Worm (Caenorhabditis elegans) whole organism, L1 larva: ENCODE measurements around the gene ifg-1.
A peak's percentile ranks its signal among the peaks of the same experiment; 100 is the strongest.

Experiments used
- C04F5.9 ChIP-seq: sonication (generic microtip); optimal IDR thresholded peaks from 2 replicates; lab custom pipeline; 2016; ENCODE audit warnings: missing genetic modification characterization, missing compliant biosample characterization
- aha-1 ChIP-seq: fragments of 150-350 bp; optimal IDR thresholded peaks from 2 replicates; lab custom pipeline; 2014; ENCODE audit warnings: missing biosample characterization, missing genetic modification characterization
- alr-1 ChIP-seq: fragments of 200-800 bp; sonication (Bioruptor generic); optimal IDR thresholded peaks from 2 replicates; lab custom pipeline; 2018; ENCODE audit warnings: borderline replicate concordance, mild to moderate bottlenecking, missing genetic modification characterization, missing compliant biosample characterization
- blmp-1 ChIP-seq: fragments of 150-350 bp; optimal IDR thresholded peaks from 2 replicates; lab custom pipeline; 2014; ENCODE audit warnings: missing biosample characterization, missing genetic modification characterization
- ceh-8 ChIP-seq: fragments of 200-800 bp; sonication (Bioruptor generic); optimal IDR thresholded peaks from 2 replicates; lab custom pipeline; 2018; ENCODE audit warnings: mild to moderate bottlenecking, missing genetic modification characterization, moderate library complexity, missing compliant biosample characterization
- ces-1 ChIP-seq: fragments of 150-350 bp; optimal IDR thresholded peaks from 2 replicates; lab custom pipeline; 2014; ENCODE audit warnings: missing biosample characterization, missing genetic modification reagents, missing genetic modification characterization
- efl-1 ChIP-seq, 4 experiments: fragments of 150-350 bp; optimal IDR thresholded peaks in 3 of 4; peaks in 1 of 4; 1 replicate in 1 of 4; 2 replicates in 3 of 4; lab custom pipeline; 2014; ENCODE audit warnings: missing biosample characterization in 2 of 4, missing genetic modification characterization in 2 of 4, missing genetic modification reagents in 2 of 4
- efl-3 ChIP-seq: fragments of 200-800 bp; sonication (Bioruptor generic); optimal IDR thresholded peaks from 2 replicates; lab custom pipeline; 2018; ENCODE audit warnings: mild to moderate bottlenecking, missing genetic modification characterization, missing compliant biosample characterization
- egl-13 ChIP-seq: sonication (generic microtip); optimal IDR thresholded peaks from 2 replicates; lab custom pipeline; 2016; ENCODE audit warnings: missing genotype, missing genetic modification reagents, missing genetic modification characterization, missing compliant biosample characterization
- elt-3 ChIP-seq, 6 experiments: fragments of 150-350 bp in 1 of 6; sonication (generic microtip); optimal IDR thresholded peaks; 2 replicates each; lab custom pipeline; 2017 to 2018; ENCODE audit warnings: missing biosample characterization in 6 of 6, missing genetic modification characterization in 6 of 6, inconsistent platforms in 1 of 6
- fkh-10 ChIP-seq: sonication (generic microtip); optimal IDR thresholded peaks from 2 replicates; lab custom pipeline; 2017; ENCODE audit warnings: missing biosample characterization, missing genetic modification reagents, missing genetic modification characterization
- fkh-4 ChIP-seq: sonication (generic microtip); optimal IDR thresholded peaks from 2 replicates; lab custom pipeline; 2016; ENCODE audit warnings: missing compliant biosample characterization, missing genetic modification characterization, borderline replicate concordance
- fos-1 ChIP-seq: fragments of 150-350 bp; optimal IDR thresholded peaks from 2 replicates; lab custom pipeline; 2014; ENCODE audit warnings: missing biosample characterization, missing genetic modification characterization
- grh-1 ChIP-seq: fragments of 200-800 bp; sonication (Bioruptor generic); IDR thresholded peaks from 2 replicates; pipeline ENCODE4 v1.3.6; 2022; ENCODE audit warnings: missing genetic modification reagents, missing genetic modification characterization, missing compliant biosample characterization
- isw-1 ChIP-seq: fragments of 200-800 bp; sonication (Bioruptor generic); IDR thresholded peaks from 2 replicates; pipeline ENCODE4 v1.3.6; 2022; ENCODE audit warnings: missing genetic modification characterization, missing compliant biosample characterization
- lin-15B ChIP-seq: fragments of 150-350 bp; sonication (generic microtip); optimal IDR thresholded peaks from 3 replicates; lab custom pipeline; 2014; ENCODE audit warnings: missing biosample characterization, missing genetic modification characterization
- lir-3 ChIP-seq: sonication (generic microtip); optimal IDR thresholded peaks from 2 replicates; lab custom pipeline; 2016; ENCODE audit warnings: mild to moderate bottlenecking, missing genetic modification characterization, moderate library complexity, missing compliant biosample characterization; ENCODE audit not compliant: poor library complexity
- mdl-1 ChIP-seq, 2 experiments: fragments of 150-350 bp; optimal IDR thresholded peaks; 2 replicates each; lab custom pipeline; 2014 to 2017; ENCODE audit warnings: missing biosample characterization in 2 of 2, missing genetic modification characterization in 2 of 2, inconsistent platforms in 1 of 2
- nhr-12 ChIP-seq: sonication (generic microtip); optimal IDR thresholded peaks from 2 replicates; lab custom pipeline; 2017; ENCODE audit warnings: missing biosample characterization, missing genetic modification characterization
- nhr-19 ChIP-seq: fragments of 200-800 bp; sonication (Bioruptor generic); conservative IDR thresholded peaks from 2 replicates; pipeline ENCODE4 v1.3.6; 2022; ENCODE audit warnings: missing genetic modification characterization, missing compliant biosample characterization
- nhr-20 ChIP-seq: sonication (generic microtip); optimal IDR thresholded peaks from 2 replicates; lab custom pipeline; 2016; ENCODE audit warnings: mild to moderate bottlenecking, missing genetic modification characterization, missing compliant biosample characterization
- nhr-71 ChIP-seq: sonication (generic microtip); optimal IDR thresholded peaks from 2 replicates; lab custom pipeline; 2016; ENCODE audit warnings: mild to moderate bottlenecking, missing genetic modification characterization, moderate library complexity, missing compliant biosample characterization
- nhr-76 ChIP-seq: sonication (generic microtip); optimal IDR thresholded peaks from 2 replicates; lab custom pipeline; 2017; ENCODE audit warnings: missing biosample characterization, missing genetic modification characterization
- nhr-77 ChIP-seq: fragments of 150-350 bp; optimal IDR thresholded peaks from 2 replicates; lab custom pipeline; 2014; ENCODE audit warnings: missing biosample characterization, missing genetic modification characterization
- nhr-84 ChIP-seq: sonication (generic microtip); optimal IDR thresholded peaks from 2 replicates; lab custom pipeline; 2017; ENCODE audit warnings: missing biosample characterization, missing genetic modification characterization
- nhr-85 ChIP-seq: sonication (generic microtip); peaks from one replicate; lab custom pipeline; 2016; ENCODE audit warnings: missing genetic modification characterization, inconsistent platforms, missing compliant biosample characterization
- nhr-90 ChIP-seq: sonication (generic microtip); optimal IDR thresholded peaks from 2 replicates; lab custom pipeline; 2016; ENCODE audit warnings: mild to moderate bottlenecking, missing genetic modification characterization, missing compliant biosample characterization; ENCODE audit not compliant: poor library complexity
- pag-3 ChIP-seq: sonication (generic microtip); optimal IDR thresholded peaks from 2 replicates; lab custom pipeline; 2017; ENCODE audit warnings: missing genetic modification characterization, mild to moderate bottlenecking, missing compliant biosample characterization, antibody characterized with exemption, borderline replicate concordance; ENCODE audit not compliant: insufficient read depth
- pax-3 ChIP-seq: fragments of 200-800 bp; sonication (Bioruptor generic); optimal IDR thresholded peaks from 2 replicates; lab custom pipeline; 2018; ENCODE audit warnings: mild to moderate bottlenecking, missing genetic modification characterization, moderate library complexity, missing compliant biosample characterization
- skn-1 ChIP-seq: fragments of 150-350 bp; optimal IDR thresholded peaks from 2 replicates; lab custom pipeline; 2014; ENCODE audit warnings: missing biosample characterization, missing genetic modification characterization
- snu-23 ChIP-seq: sonication (generic microtip); optimal IDR thresholded peaks from 2 replicates; lab custom pipeline; 2016; ENCODE audit warnings: missing genetic modification characterization, missing compliant biosample characterization
- sox-4 ChIP-seq: sonication (generic microtip); optimal IDR thresholded peaks from 2 replicates; lab custom pipeline; 2016; ENCODE audit warnings: missing genetic modification characterization, missing compliant biosample characterization
- tbx-2 ChIP-seq: sonication (generic microtip); optimal IDR thresholded peaks from 2 replicates; lab custom pipeline; 2016; ENCODE audit warnings: missing genetic modification characterization, missing compliant biosample characterization
- unc-30 ChIP-seq: sonication (generic microtip); optimal IDR thresholded peaks from 2 replicates; lab custom pipeline; 2017; ENCODE audit warnings: missing biosample characterization, missing genetic modification characterization
- unc-98 ChIP-seq: fragments of 200-800 bp; sonication (Bioruptor generic); IDR thresholded peaks from 2 replicates; pipeline ENCODE4 v1.3.6; 2022; ENCODE audit warnings: missing genetic modification characterization, missing compliant biosample characterization
- xbp-1 ChIP-seq: sonication (generic microtip); optimal IDR thresholded peaks from 2 replicates; lab custom pipeline; 2016; ENCODE audit warnings: missing genetic modification characterization, missing compliant biosample characterization
- ztf-11 ChIP-seq, 2 experiments: sonication (generic microtip); optimal IDR thresholded peaks; 2 replicates each; lab custom pipeline; 2016 to 2017; ENCODE audit warnings: missing genetic modification characterization in 2 of 2, missing biosample characterization in 1 of 2, missing compliant biosample characterization in 1 of 2

The ifg-1 gene

ce11 chrII:8222309-8223065, 5.5 kb downstream of the ifg-1 start, which contains the start of gene dab-1 (continued):
- TF ChIP-seq alr-1 (tag; lab: Kevin White, UChicago), result no peak
- no peak for TF ChIP-seq fkh-4 (tag; lab: Kevin White, UChicago)
- no peak for TF ChIP-seq ces-1 (GFP tag; lab: Kevin White, UChicago)
- TF ChIP-seq pax-3 (tag; lab: Kevin White, UChicago), result no peak
- TF ChIP-seq nhr-12 (tag; lab: Kevin White, UChicago), result no peak
- TF ChIP-seq isw-1 (GFP tag; lab: Robert Waterston, UW), result no peak
- no peak for TF ChIP-seq pag-3 (tag; lab: Kevin White, UChicago)
- TF ChIP-seq nhr-19, result no peak
- TF ChIP-seq unc-30 (tag; lab: Kevin White, UChicago), result no peak
- no peak for TF ChIP-seq sox-4 (tag; lab: Kevin White, UChicago)
- TF ChIP-seq lir-3, result no peak
- peak; percentile 46 for TF ChIP-seq snu-23 (GFP tag; lab: Kevin White, UChicago)
- TF ChIP-seq fkh-10 (GFP tag; lab: Kevin White, UChicago), result no peak
- TF ChIP-seq ztf-11 (tag; optimal IDR thresholded peaks at IDR 0.05; lab: Kevin White, UChicago), result no peak
- TF ChIP-seq efl-3 (GFP tag; lab: Kevin White, UChicago), result no peak
- TF ChIP-seq efl-1 (optimal IDR thresholded peaks at IDR 0.05; lab: Kevin White, UChicago), result peak; percentile 4 to 11
- peak in 1 of 2 experiments; percentile 69 for TF ChIP-seq efl-1 (GFP tag; optimal IDR thresholded peaks at IDR 0.05 in 1 of 2; lab: Kevin White, UChicago)
- TF ChIP-seq egl-13 (tag; lab: Kevin White, UChicago), result no peak
- TF ChIP-seq skn-1 (tag; lab: Kevin White, UChicago), result no peak
- TF ChIP-seq mdl-1 (tag; optimal IDR thresholded peaks at IDR 0.05; lab: Kevin White, UChicago), result peak in 1 of 2 experiments; percentile 73
- TF ChIP-seq xbp-1 (tag; lab: Kevin White, UChicago), result no peak
- no peak for TF ChIP-seq fos-1 (tag; lab: Kevin White, UChicago)
- no peak for TF ChIP-seq nhr-77 (tag; lab: Kevin White, UChicago)
- peak; percentile 83 for TF ChIP-seq nhr-85 (tag; lab: Kevin White, UChicago)
- TF ChIP-seq nhr-76 (tag; lab: Kevin White, UChicago), result no peak
- TF ChIP-seq nhr-84, result no peak
- no peak for TF ChIP-seq nhr-90 (tag; lab: Kevin White, UChicago)
- no peak for TF ChIP-seq grh-1 (GFP tag; lab: Robert Waterston, UW)
- no peak for TF ChIP-seq aha-1
- peak; percentile 37 for TF ChIP-seq nhr-20
- no peak for TF ChIP-seq lin-15B
- TF ChIP-seq C04F5.9 (tag; lab: Kevin White, UChicago), result no peak

ce11 chrII:8223422-8223821, 6.4 kb downstream of the ifg-1 start:
- no peak for TF ChIP-seq tbx-2 (tag; lab: Kevin White, UChicago)
- TF ChIP-seq nhr-85 (tag; lab: Kevin White, UChicago), result peak; percentile 41
- no peak for TF ChIP-seq nhr-71 (tag; lab: Kevin White, UChicago)

- TF ChIP-seq unc-98, result no peak
- no peak for TF ChIP-seq skn-1 (tag; lab: Kevin White, UChicago)
- TF ChIP-seq blmp-1, result peak; percentile 78
- peak; percentile 31 for TF ChIP-seq ceh-8 (GFP tag; lab: Kevin White, UChicago)
- TF ChIP-seq elt-3 (tag; optimal IDR thresholded peaks at IDR 0.05; lab: Kevin White, UChicago), result peak in 1 of 6 experiments; percentile 14
Measured at ce11 chrII:8223945-8224344, 6.9 kb downstream of the ifg-1 start.
